Worm (Caenorhabditis elegans): ENCODE results near the gene scc-3.

- TF ChIP-seq R02D3.7 (tag; optimal IDR thresholded peaks at IDR 0.05) (no peak), unc-62 (GFP tag; optimal IDR thresholded peaks at IDR 0.05) (no peak)
Observed at ce11 chrV:12736166-12736753, 27.5 kb upstream of the scc-3 start, which contains the start of gene cky-1.
